Fruit fly (Drosophila melanogaster) S2 (cell line): ENCODE data around the gene CG15353.
A peak's percentile ranks its signal among the peaks of the same experiment; 100 is the strongest.

ENCODE experiments used
- CG8478 ChIP-seq: fragments of >200 bp; optimal IDR thresholded peaks from 2 replicates; lab custom pipeline; 2018
- CTCF ChIP-seq, 2 experiments: fragments of >200 bp; optimal IDR thresholded peaks; 2 replicates each; lab custom pipeline; 2018

CG15353 gene

DNA sequence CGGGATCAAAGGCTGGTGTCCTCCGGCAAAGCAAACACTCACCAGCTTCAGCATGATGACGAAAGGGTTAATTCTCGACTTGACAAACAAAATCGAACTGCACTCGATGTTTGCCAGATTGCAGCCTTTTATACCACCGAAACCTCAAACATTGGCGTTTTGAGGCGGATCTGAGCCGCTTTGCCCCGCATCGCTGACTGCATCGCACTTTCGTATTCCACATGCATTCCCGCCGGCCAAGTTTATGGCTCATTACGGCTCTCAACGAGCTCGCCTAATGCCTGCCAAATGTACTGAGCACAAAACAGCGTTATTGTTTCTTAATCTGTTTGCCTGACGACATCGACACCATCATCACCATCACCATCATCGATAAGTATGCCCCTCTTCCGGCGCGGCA is at the start of gene CG15353:
Gene CG15353 (minus strand): TSS at position 101 of the 400 bp plus-strand sequence.
- no peak for TF ChIP-seq CG8478
- TF ChIP-seq CTCF (optimal IDR thresholded peaks at IDR 0.05; lab: Kevin White, UChicago): no peak

DNA sequence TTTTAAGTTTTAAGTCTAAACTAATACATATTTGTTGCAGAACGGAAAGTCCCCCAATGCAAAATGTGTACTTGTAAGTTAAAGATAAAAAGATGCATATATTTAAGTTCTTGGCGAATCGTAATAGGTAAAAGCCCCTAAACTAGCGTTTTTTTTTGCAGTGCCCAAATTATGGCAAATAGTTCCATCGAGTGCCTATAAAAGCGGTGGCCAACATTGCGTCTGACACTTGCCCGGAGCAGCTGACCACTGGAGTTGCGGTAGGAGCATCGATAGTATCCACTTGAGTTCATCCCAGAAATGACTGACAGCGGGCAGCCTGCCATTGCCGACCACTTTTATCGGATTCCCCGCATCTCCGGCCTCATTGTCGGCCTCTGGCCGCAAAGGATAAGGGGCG is 47.3 kb upstream of the CG15353 start, which contains the start of gene Or22c:
Gene Or22c (plus strand): TSS at position 301 of the 400 bp plus-strand sequence.
- TF ChIP-seq CG8478: no peak
- TF ChIP-seq CTCF (optimal IDR thresholded peaks at IDR 0.05; lab: Kevin White, UChicago): no peak

DNA sequence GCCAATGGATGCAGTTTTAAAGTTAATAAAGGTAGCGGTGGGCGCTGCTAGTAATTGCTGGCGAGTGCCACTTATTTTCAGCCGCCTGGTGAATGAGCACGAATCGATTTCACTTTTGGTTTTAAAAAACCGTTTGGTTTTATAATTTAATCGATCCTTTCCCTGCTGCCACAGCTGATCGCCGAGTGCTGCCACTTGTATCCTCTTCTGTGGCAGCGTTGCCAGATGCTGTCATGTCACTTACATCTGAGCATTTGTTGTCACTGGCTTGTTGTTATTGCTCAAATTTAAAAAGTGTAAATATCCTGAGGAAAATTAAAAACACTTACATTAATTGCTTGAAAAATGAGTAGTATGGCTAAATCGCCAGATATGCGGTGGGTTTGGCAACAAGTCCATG is 38.3 kb upstream of the CG15353 start, which contains the start of gene Kebab:
Gene Kebab (plus strand): TSS at position 230 of the 400 bp plus-strand sequence.
- TF ChIP-seq CTCF (optimal IDR thresholded peaks at IDR 0.05; lab: Kevin White, UChicago) (peak in 1 of 2 experiments; percentile 23), CG8478 (no peak)

DNA sequence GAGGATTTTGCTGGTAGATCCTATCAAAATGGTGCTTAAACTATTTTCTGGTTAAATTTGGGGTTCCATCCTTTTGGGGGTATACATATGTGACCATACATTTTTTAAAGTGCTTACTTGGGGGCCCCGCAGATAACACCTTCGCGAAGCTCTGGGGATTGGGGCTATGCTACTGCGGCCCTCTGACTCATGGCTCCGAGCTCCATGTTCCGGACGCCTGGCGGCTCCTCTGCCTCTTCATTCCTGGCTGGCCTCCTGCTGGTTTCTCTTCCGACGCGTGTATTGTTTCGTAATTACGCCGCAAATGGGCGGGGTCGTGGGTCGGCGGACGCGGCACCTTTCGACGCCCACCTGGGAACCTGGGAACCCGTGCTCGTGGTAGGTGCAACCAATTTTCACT is 37.8 kb upstream of the CG15353 start:
- no peak for TF ChIP-seq CTCF (optimal IDR thresholded peaks at IDR 0.05; lab: Kevin White, UChicago)
- TF ChIP-seq CG8478: no peak

DNA sequence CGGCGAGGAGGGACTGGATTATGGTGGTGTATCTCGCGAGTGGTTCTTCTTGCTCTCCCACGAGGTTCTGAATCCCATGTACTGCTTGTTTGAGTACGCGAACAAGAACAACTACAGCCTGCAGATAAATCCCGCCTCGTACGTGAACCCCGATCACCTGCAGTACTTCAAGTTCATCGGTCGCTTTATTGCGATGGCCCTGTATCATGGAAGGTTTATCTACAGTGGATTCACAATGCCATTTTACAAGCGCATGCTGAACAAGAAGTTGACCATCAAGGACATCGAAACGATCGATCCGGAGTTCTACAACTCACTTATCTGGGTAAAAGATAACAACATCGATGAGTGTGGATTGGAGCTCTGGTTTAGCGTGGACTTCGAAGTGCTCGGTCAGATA is 35.1 kb upstream of the CG15353 start:
- TF ChIP-seq CG8478: no peak
- TF ChIP-seq CTCF (optimal IDR thresholded peaks at IDR 0.05; lab: Kevin White, UChicago): no peak

DNA sequence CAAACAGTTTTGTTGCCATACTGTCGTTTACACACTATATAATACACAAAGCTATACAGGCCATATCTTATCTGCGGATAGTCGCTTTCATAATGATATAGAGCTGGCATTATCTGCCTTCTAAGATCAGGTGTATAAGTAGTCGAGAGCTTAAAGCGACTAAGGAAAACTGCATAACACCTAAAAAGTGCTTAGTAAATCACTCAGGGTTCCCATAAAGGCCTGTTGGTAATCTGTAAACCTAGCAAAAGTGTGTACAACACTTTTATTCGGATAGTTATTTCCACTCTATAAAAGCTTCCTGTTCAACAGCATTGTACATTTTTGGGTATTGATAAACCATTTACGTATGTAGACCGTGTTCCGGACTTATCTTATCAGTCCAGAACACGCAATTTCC is 32.5 kb upstream of the CG15353 start:
- TF ChIP-seq CG8478 (no peak), CTCF (optimal IDR thresholded peaks at IDR 0.05; lab: Kevin White, UChicago) (no peak)

DNA sequence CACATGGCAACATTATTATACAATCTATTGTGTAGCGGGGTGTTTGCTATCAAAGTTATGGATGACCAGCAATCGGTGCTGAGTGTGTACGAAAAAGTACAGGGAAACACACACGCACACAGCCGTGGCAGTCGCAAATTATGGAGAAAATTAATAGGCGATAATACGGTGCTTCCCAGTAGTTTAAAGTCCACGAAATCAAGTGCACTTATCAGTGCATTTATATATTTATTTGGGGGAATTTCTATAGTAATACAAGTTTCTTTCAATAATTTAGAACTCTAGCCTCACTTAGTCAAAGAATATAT is 31.9 kb upstream of the CG15353 start:
- TF ChIP-seq CG8478 (no peak), CTCF (optimal IDR thresholded peaks at IDR 0.05; lab: Kevin White, UChicago) (no peak)

DNA sequence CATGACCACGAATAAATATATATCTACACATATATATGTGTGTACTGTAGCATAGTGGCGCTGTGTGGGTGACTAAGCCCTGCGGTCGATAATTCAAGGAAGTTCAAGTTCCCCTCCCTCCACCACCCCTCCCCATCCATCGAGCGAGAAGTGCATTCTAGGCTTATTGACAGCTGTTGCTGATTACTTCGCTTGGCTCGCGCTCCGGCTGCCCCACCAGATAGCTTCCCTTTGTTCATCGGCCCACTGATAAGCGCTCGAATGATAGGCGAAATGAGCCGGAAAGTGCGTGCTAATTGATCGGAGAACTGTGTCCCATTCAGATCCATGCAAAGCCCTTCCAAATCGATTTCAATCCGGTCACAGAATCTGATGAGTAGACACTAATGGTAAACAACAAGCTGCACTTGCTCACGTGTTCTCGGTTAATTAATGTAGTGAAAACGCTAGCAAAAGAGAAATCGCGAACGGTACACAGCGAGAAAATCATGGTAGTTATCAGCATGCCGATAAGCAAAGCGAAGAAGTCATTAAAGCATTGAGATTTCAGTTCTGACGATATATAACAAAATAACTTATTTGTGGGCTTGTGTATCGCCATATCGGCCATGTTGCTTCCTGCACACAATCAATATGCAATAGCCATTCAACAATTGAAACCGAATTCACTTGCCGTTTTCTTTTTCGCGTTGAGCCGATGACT is 31.4 kb upstream of the CG15353 start:
- TF ChIP-seq CTCF (optimal IDR thresholded peaks at IDR 0.05; lab: Kevin White, UChicago) (no peak), CG8478 (no peak)

DNA sequence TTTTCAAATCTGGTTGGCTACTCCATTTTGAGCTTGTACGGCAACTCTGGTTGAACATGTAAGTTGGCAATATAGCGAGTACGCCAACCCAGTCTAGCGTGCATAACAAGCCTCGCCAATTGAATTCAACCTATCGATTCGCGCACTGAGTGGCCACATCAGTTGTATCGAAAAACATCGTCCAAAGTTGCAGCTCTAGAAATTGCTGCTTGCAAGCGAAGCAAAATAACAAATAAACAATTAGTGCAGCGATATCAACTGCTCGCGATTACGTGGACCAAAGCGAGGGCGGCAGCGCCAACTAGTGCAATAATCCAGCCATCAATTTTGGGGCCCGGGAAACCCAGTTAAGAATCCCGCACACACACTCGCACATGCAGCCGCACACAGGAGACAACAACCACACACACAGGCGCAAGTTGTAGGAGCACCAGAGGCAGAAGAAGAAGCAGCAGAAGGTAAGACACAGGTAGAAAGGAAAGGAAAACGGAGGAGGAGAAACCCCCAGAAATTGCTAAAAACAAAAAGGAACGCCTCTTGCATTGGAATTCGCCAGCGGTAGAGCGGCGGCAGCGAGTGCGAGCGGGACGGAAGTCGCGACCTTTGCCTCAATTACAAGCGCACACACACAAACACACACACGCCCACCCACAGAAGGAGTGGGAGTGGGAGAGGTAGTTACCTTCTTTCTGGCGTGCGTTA is 30.7 kb upstream of the CG15353 start:
- TF ChIP-seq CTCF (optimal IDR thresholded peaks at IDR 0.05; lab: Kevin White, UChicago) (peak; percentile 63 to 68), CG8478 (no peak)

DNA sequence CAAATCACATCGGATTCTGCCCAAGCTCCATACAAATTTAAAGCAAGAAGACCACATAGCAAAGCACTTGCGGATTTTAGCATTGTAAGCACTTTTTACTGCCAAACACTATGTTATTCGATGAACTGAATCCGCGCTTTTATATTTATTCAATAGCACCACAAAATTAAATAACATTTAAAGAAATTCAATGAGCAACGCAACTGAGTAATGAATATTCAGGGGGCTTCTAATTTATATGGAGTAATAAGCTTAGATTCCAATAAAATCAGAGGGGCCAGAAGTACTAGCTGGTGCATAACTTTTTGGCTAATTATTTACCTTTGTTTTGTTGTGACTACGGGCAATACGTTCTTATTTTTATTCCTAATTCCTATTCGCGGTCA is 30.2 kb upstream of the CG15353 start, which contains the start of gene lectin-22C:
Gene lectin-22C (minus strand): TSS at position 101 of the 386 bp plus-strand sequence.
- TF ChIP-seq CTCF (optimal IDR thresholded peaks at IDR 0.05; lab: Kevin White, UChicago) (no peak), CG8478 (no peak)

DNA sequence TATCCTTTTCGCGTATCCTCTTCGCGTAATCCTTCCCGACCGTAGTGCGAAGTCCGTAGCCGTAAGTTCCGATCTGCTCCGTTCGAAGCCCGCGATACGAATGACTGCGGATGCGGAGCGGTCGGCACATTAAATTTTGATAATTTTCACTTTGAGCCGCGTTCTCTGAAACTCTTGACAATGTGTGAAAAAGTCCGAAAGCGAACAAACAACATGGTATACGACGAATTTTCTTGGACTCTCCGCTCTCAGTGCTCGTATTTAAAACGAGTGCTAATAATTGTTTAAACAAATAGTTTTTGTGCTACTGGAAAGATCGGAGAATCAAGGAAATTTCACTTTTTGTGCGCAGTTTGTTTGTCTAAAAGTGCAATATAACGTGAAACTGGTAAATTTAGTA is 28.9 kb upstream of the CG15353 start, which contains the start of gene CG42296:
Gene CG42296 (minus strand): TSS at position 101 of the 400 bp plus-strand sequence.
- TF ChIP-seq CTCF (optimal IDR thresholded peaks at IDR 0.05; lab: Kevin White, UChicago) (no peak), CG8478 (no peak)

DNA sequence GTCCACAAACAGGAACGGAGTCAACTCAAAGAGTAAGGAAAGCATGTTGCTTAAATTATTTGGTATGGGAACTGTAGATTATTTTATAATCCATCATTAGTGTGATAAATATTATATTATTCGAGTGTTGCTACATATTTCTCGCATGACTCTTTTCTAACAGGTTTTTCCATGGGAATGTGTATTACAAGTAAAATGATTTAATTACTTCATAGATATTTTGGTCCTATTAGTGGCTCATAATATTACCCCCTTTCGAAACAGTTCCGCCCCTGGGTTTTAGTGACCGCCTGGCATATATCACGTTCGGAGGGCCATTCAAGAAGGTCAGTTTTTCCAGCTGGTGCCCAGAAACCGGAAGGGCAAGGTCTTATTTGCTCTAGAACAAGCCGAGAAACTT is 25.1 kb upstream of the CG15353 start:
- TF ChIP-seq CTCF (optimal IDR thresholded peaks at IDR 0.05; lab: Kevin White, UChicago) (no peak), CG8478 (no peak)

DNA sequence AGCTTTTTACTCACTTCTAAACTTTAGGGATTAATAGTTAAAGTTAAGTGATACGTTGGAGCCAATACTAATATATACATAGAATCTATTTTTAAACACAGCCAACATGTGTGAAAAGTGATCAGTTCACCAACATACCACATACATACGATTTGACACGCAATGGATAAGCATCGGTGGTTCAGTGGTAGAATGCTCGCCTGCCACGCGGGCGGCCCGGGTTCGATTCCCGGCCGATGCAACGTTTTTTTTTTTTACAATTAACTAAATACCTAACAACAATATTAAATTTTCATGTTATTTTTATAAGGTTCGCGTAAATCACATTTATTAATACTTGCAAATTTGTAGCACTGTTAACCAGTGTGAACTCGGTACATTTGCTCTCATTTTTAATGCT is 24.5 kb upstream of the CG15353 start:
- TF ChIP-seq CTCF (optimal IDR thresholded peaks at IDR 0.05; lab: Kevin White, UChicago) (no peak), CG8478 (no peak)

DNA sequence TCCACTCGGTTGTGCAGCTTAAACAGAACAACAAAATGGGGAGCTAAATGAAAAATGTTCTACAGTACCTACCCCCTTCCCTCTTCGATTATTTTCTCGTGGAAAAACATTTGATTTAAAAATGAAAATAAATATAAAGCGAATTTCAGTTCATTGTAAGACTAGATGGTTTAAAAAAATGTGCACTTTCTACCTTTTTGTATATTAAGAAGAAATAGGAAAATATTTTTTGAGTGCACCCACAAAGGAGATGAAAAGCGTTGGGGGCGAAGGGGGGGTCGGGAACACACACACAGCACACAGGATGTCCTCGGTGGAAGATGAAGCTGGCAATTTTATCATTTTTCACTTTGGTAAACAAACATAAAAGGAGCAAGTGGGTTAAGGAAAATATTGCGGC is 15.8 kb upstream of the CG15353 start:
- no peak for TF ChIP-seq CTCF (optimal IDR thresholded peaks at IDR 0.05; lab: Kevin White, UChicago)
- no peak for TF ChIP-seq CG8478

DNA sequence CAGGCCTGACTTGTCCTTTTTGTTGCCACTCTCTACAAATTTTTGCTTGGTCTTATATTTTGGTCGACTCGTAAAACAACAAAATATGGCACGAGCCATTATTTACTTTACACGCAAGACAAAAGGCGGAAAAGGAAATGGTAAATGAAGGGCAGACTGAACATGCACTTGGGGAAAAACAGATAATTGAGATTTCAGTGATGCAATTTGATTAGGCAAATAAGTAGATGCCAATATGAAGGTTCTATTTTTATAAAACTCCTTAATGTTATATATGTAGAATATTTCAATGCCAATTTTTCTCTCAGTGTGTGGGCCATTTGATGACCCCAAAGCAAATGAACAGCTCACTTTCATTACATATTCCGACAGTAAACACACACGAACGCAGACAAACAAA is 8.2 kb upstream of the CG15353 start:
- no peak for TF ChIP-seq CG8478
- no peak for TF ChIP-seq CTCF (optimal IDR thresholded peaks at IDR 0.05; lab: Kevin White, UChicago)

DNA sequence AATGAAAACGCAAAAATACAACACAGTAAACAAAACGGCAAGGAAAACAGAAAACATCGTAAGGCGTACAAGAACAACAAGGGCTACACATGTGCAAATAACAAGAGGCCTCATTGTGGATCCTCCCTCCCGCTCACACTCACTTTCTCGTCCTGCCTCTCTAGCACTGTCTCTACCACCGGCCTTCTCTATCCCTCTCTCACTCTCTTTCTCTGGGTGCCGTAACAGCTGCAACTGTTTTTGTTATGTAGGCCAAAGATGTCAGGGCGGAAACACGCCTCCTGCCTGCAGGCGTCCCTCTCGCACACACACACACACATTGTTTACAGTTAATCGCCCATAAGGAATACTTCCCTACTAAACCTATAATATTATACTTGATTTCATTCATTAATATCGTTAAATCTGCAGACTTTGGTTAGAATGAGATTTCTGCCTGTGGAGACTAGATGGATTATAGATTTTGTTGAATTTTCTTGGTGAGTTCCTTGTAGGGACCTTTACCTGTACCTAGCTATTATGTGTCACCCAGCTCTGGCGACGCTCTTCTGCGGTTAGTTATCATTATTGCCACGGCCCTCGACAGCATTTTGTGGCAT is 6.9 kb upstream of the CG15353 start:
- no peak for TF ChIP-seq CG8478
- TF ChIP-seq CTCF (optimal IDR thresholded peaks at IDR 0.05; lab: Kevin White, UChicago): no peak
